Fruit fly (Drosophila melanogaster) whole organism, embryonic: ENCODE measurements around the gene CG18171.

Experiments
- CG10366 ChIP-seq: fragments of 200-800 bp; sonication (Bioruptor generic); IDR thresholded peaks from 2 replicates; pipeline ENCODE4 v1.3.6; 2022; ENCODE audit warnings: missing biosample characterization, missing genetic modification characterization
- CG17186 ChIP-seq: fragments of 200-800 bp; sonication (Bioruptor generic); optimal IDR thresholded peaks from 3 replicates; lab custom pipeline; 2017; ENCODE audit warnings: missing biosample characterization, missing genetic modification reagents, missing genetic modification characterization
- CG6689 ChIP-seq: fragments of 200-800 bp; sonication (Bioruptor generic); IDR thresholded peaks from 2 replicates; pipeline ENCODE4 v1.3.6; 2022; ENCODE audit warnings: missing biosample characterization, missing genetic modification characterization
- Dref ChIP-seq: fragments of 200-800 bp; sonication (Bioruptor generic); IDR thresholded peaks from 2 replicates; pipeline ENCODE4 v1.3.6; 2022; ENCODE audit warnings: missing biosample characterization, missing genetic modification characterization
- Sox102F ChIP-seq: fragments of 200-800 bp; sonication (Bioruptor generic); optimal IDR thresholded peaks from 2 replicates; lab custom pipeline; 2018; ENCODE audit warnings: missing biosample characterization, mild to moderate bottlenecking, missing genetic modification characterization, moderate library complexity
- cas ChIP-seq: fragments of 200-800 bp; sonication (Bioruptor generic); IDR thresholded peaks from 2 replicates; pipeline ENCODE4 v1.3.6; 2022; ENCODE audit warnings: missing biosample characterization, missing genetic modification characterization
- chif ChIP-seq, 2 experiments: fragments of 200-800 bp; sonication (Bioruptor generic); optimal IDR thresholded peaks; 3 replicates each; lab custom pipeline; 2016; ENCODE audit warnings: missing biosample characterization in 2 of 2, missing genetic modification characterization in 2 of 2
- sima ChIP-seq: fragments of 200-800 bp; sonication (Bioruptor generic); optimal IDR thresholded peaks from 2 replicates; lab custom pipeline; 2016; ENCODE audit warnings: missing biosample characterization, missing genetic modification characterization
- vfl ChIP-seq: fragments of 200-800 bp; sonication (Bioruptor generic); optimal IDR thresholded peaks from 2 replicates; lab custom pipeline; 2016; ENCODE audit warnings: missing biosample characterization, missing genetic modification characterization

- TF ChIP-seq CG6689 (GFP tag; lab: Robert Waterston, UW) (no peak), cas (no peak), chif (GFP tag; optimal IDR thresholded peaks at IDR 0.05; lab: Kevin White, UChicago) (no peak), CG17186 (GFP tag; lab: Kevin White, UChicago) (no peak), Sox102F (no peak), CG10366 (no peak), Dref (GFP tag; lab: Robert Waterston, UW) (no peak), vfl (GFP tag; lab: Kevin White, UChicago) (no peak), sima (no peak)
These were observed 25.3 kb upstream of the CG18171 start for dm6 chr3L:1748218-1748617.
